Fruit fly (Drosophila melanogaster) whole organism, embryonic: Measurements from ENCODE around the gene CG14817.

Experiments
- Abd-B ChIP-seq: fragments of 200-800 bp; sonication (Bioruptor generic); optimal IDR thresholded peaks from 2 replicates; lab custom pipeline; 2018; ENCODE audit warnings: missing biosample characterization, mild to moderate bottlenecking, missing genetic modification characterization, moderate library complexity
- Adf1 ChIP-seq: fragments of 200-800 bp; sonication (Bioruptor generic); IDR thresholded peaks from 2 replicates; pipeline ENCODE4 v1.3.6; 2022; ENCODE audit warnings: missing biosample characterization, missing genetic modification characterization
- Blimp-1 ChIP-seq: fragments of 200-800 bp; sonication (Bioruptor generic); optimal IDR thresholded peaks from 3 replicates; lab custom pipeline; 2018; ENCODE audit warnings: missing biosample characterization, missing genetic modification characterization, mild to moderate bottlenecking, moderate library complexity, missing genetic modification reagents
- CG12299 ChIP-seq: fragments of 200-800 bp; sonication (Bioruptor generic); optimal IDR thresholded peaks from 2 replicates; lab custom pipeline; 2018; ENCODE audit warnings: missing biosample characterization, mild to moderate bottlenecking, missing genetic modification characterization
- CG12391 ChIP-seq: fragments of 200-800 bp; sonication (Bioruptor generic); optimal IDR thresholded peaks from 3 replicates; lab custom pipeline; 2018; ENCODE audit warnings: missing biosample characterization, mild to moderate bottlenecking, missing genetic modification characterization, moderate library complexity
- CG14441 ChIP-seq: fragments of 200-800 bp; sonication (Bioruptor generic); IDR thresholded peaks from 2 replicates; pipeline ENCODE4 v1.3.6; 2022; ENCODE audit warnings: missing biosample characterization, missing genetic modification characterization
- CG14965 ChIP-seq: fragments of 200-800 bp; sonication (Bioruptor generic); optimal IDR thresholded peaks from 2 replicates; lab custom pipeline; 2016; ENCODE audit warnings: missing biosample characterization, missing genetic modification characterization, borderline replicate concordance
- CG1602 ChIP-seq: fragments of 200-800 bp; sonication (Bioruptor generic); optimal IDR thresholded peaks from 3 replicates; lab custom pipeline; 2016; ENCODE audit warnings: missing biosample characterization, missing genetic modification characterization
- CG1603 ChIP-seq: fragments of 200-800 bp; sonication (Bioruptor generic); optimal IDR thresholded peaks from 2 replicates; lab custom pipeline; 2019; ENCODE audit warnings: missing biosample characterization, mild to moderate bottlenecking, missing genetic modification characterization, moderate library complexity
- CG2712 ChIP-seq: fragments of 200-800 bp; optimal IDR thresholded peaks from 3 replicates; lab custom pipeline; 2019; ENCODE audit warnings: missing biosample characterization, mild to moderate bottlenecking, missing genetic modification characterization, moderate library complexity
- CG30403 ChIP-seq: fragments of 200-800 bp; sonication (Bioruptor generic); optimal IDR thresholded peaks from 3 replicates; lab custom pipeline; 2016; ENCODE audit warnings: missing biosample characterization, missing genetic modification characterization
- CG30431 ChIP-seq: fragments of 200-800 bp; sonication (Bioruptor generic); optimal IDR thresholded peaks from 2 replicates; lab custom pipeline; 2017; ENCODE audit warnings: missing biosample characterization, missing genetic modification characterization
- CG3281 ChIP-seq: fragments of 200-800 bp; sonication (Bioruptor generic); optimal IDR thresholded peaks from 3 replicates; lab custom pipeline; 2017; ENCODE audit warnings: missing biosample characterization, mild to moderate bottlenecking, missing genetic modification characterization
- CG34422 ChIP-seq: fragments of 200-800 bp; sonication (Bioruptor generic); IDR thresholded peaks from 3 replicates; pipeline ENCODE4 v1.3.6; 2022; ENCODE audit warnings: missing biosample characterization, missing genetic modification characterization
- CG4360 ChIP-seq: fragments of 200-800 bp; sonication (Bioruptor generic); IDR thresholded peaks from 2 replicates; pipeline ENCODE4 v1.3.6; 2022; ENCODE audit warnings: missing biosample characterization, missing genetic modification characterization
- CG4617 ChIP-seq: fragments of 200-800 bp; sonication (Bioruptor generic); optimal IDR thresholded peaks from 3 replicates; lab custom pipeline; 2016; ENCODE audit warnings: missing biosample characterization, missing genetic modification characterization, borderline replicate concordance
- CG4854 ChIP-seq: fragments of 200-800 bp; sonication (Bioruptor generic); optimal IDR thresholded peaks from 2 replicates; lab custom pipeline; 2016; ENCODE audit warnings: missing biosample characterization, missing genetic modification characterization, inconsistent platforms
- CG6813 ChIP-seq: fragments of 200-800 bp; sonication (Bioruptor generic); optimal IDR thresholded peaks from 2 replicates; lab custom pipeline; 2017; ENCODE audit warnings: missing biosample characterization, missing genetic modification characterization, mild to moderate bottlenecking, moderate library complexity, missing genetic modification reagents
- CG7357 ChIP-seq: fragments of 200-800 bp; sonication (Bioruptor generic); IDR thresholded peaks from 3 replicates; pipeline ENCODE4 v1.3.6; 2022; ENCODE audit warnings: missing biosample characterization, missing genetic modification characterization
- CG7839 ChIP-seq: fragments of 200-800 bp; sonication (Bioruptor generic); optimal IDR thresholded peaks from 3 replicates; lab custom pipeline; 2018; ENCODE audit warnings: missing biosample characterization, mild to moderate bottlenecking, missing genetic modification characterization, moderate library complexity
- CG8290 ChIP-seq, 3 experiments: fragments of 200-800 bp; sonication (Bioruptor generic); optimal IDR thresholded peaks; 2 replicates each; lab custom pipeline; 2016 to 2019; ENCODE audit warnings: missing biosample characterization in 3 of 3, missing genetic modification characterization in 3 of 3, mild to moderate bottlenecking in 2 of 3, moderate library complexity in 1 of 3
- CG9876 ChIP-seq: fragments of 200-800 bp; sonication (Bioruptor generic); optimal IDR thresholded peaks from 2 replicates; lab custom pipeline; 2016; ENCODE audit warnings: missing biosample characterization, missing genetic modification characterization
- Chrac-16 ChIP-seq: fragments of 200-800 bp; sonication (Bioruptor generic); optimal IDR thresholded peaks from 3 replicates; lab custom pipeline; 2016; ENCODE audit warnings: missing biosample characterization, missing genetic modification characterization
- D19A ChIP-seq: fragments of 200-800 bp; optimal IDR thresholded peaks from 3 replicates; lab custom pipeline; 2019; ENCODE audit warnings: missing biosample characterization, mild to moderate bottlenecking, missing genetic modification characterization, moderate library complexity
- Doc3 ChIP-seq: fragments of 200-800 bp; sonication (Bioruptor generic); IDR thresholded peaks from 3 replicates; pipeline ENCODE4 v1.3.6; 2022; ENCODE audit warnings: missing biosample characterization, missing genetic modification characterization; ENCODE audit not compliant: partially characterized antibody
- Drgx ChIP-seq: fragments of 200-800 bp; sonication (Bioruptor generic); IDR thresholded peaks from 2 replicates; pipeline ENCODE4 v1.3.6; 2022; ENCODE audit warnings: missing biosample characterization, missing genetic modification characterization
- Eip74EF ChIP-seq, 2 experiments: fragments of 200-800 bp in 1 of 2; fragments of >200 bp in 1 of 2; sonication (Bioruptor generic) in 1 of 2; optimal IDR thresholded peaks; 2 replicates each; lab custom pipeline; 2017 to 2019; ENCODE audit warnings: missing biosample characterization in 2 of 2, missing genetic modification characterization in 2 of 2, mild to moderate bottlenecking in 1 of 2, moderate library complexity in 1 of 2
- Fer1 ChIP-seq: fragments of 200-800 bp; sonication (Bioruptor generic); optimal IDR thresholded peaks from 2 replicates; lab custom pipeline; 2017; ENCODE audit warnings: missing biosample characterization, mild to moderate bottlenecking, missing genetic modification characterization
- Gug ChIP-seq: fragments of 200-800 bp; sonication (Bioruptor generic); IDR thresholded peaks from 4 replicates; pipeline ENCODE4 v1.3.6; 2022; ENCODE audit warnings: missing biosample characterization, missing genetic modification characterization
- HmgD ChIP-seq: fragments of 200-800 bp; sonication (Bioruptor generic); optimal IDR thresholded peaks from 3 replicates; lab custom pipeline; 2016; ENCODE audit warnings: missing biosample characterization, missing genetic modification characterization
- Hr39 ChIP-seq: fragments of >200 bp; optimal IDR thresholded peaks from 2 replicates; lab custom pipeline; 2017
- MTF-1 ChIP-seq: fragments of 200-800 bp; sonication (Bioruptor generic); optimal IDR thresholded peaks from 2 replicates; lab custom pipeline; 2018; ENCODE audit warnings: missing biosample characterization, mild to moderate bottlenecking, missing genetic modification characterization, borderline replicate concordance
- Optix ChIP-seq: fragments of 200-800 bp; sonication (Bioruptor generic); IDR thresholded peaks from 3 replicates; pipeline ENCODE4 v1.3.6; 2022; ENCODE audit warnings: missing biosample characterization, missing genetic modification characterization
- Pdp1 ChIP-seq, 2 experiments: fragments of 200-800 bp; sonication (Bioruptor generic); optimal IDR thresholded peaks; 3 replicates each; lab custom pipeline; 2016; ENCODE audit warnings: missing biosample characterization in 2 of 2, missing genetic modification characterization in 2 of 2, mild to moderate bottlenecking in 1 of 2, moderate library complexity in 1 of 2
- Rx ChIP-seq: fragments of 200-800 bp; sonication (Bioruptor generic); IDR thresholded peaks from 2 replicates; pipeline ENCODE4 v1.3.6; 2022; ENCODE audit warnings: missing biosample characterization, missing genetic modification characterization
- Side ChIP-seq: fragments of 200-800 bp; sonication (Bioruptor generic); optimal IDR thresholded peaks from 2 replicates; lab custom pipeline; 2016; ENCODE audit warnings: missing biosample characterization, missing genetic modification characterization
- az2 ChIP-seq: fragments of 200-800 bp; sonication (Bioruptor generic); optimal IDR thresholded peaks from 3 replicates; lab custom pipeline; 2016; ENCODE audit warnings: missing biosample characterization, missing genetic modification characterization
- ci ChIP-seq: fragments of 200-800 bp; sonication (Bioruptor generic); IDR thresholded peaks from 3 replicates; pipeline ENCODE4 v1.3.6; 2022; ENCODE audit warnings: missing biosample characterization, missing genetic modification characterization
- crc ChIP-seq: fragments of 200-800 bp; sonication (Bioruptor generic); optimal IDR thresholded peaks from 2 replicates; lab custom pipeline; 2016; ENCODE audit warnings: missing biosample characterization, missing genetic modification characterization
- da ChIP-seq: fragments of 200-800 bp; sonication (Bioruptor generic); optimal IDR thresholded peaks from 2 replicates; lab custom pipeline; 2016; ENCODE audit warnings: missing biosample characterization, missing genetic modification characterization
- ems ChIP-seq: fragments of 200-800 bp; sonication (Bioruptor generic); optimal IDR thresholded peaks from 3 replicates; lab custom pipeline; 2016; ENCODE audit warnings: missing biosample characterization, missing genetic modification characterization
- ewg ChIP-seq: fragments of 200-800 bp; sonication (Bioruptor generic); optimal IDR thresholded peaks from 3 replicates; lab custom pipeline; 2017; ENCODE audit warnings: mild to moderate bottlenecking, missing biosample characterization, missing genetic modification reagents, missing genetic modification characterization
- kay ChIP-seq: fragments of 200-800 bp; sonication (Bioruptor generic); optimal IDR thresholded peaks from 2 replicates; lab custom pipeline; 2016; ENCODE audit warnings: missing biosample characterization, missing genetic modification characterization
- nerfin-2 ChIP-seq: fragments of 200-800 bp; sonication (Bioruptor generic); IDR thresholded peaks from 2 replicates; pipeline ENCODE4 v1.3.6; 2022; ENCODE audit warnings: missing biosample characterization, missing genetic modification characterization; ENCODE audit not compliant: partially characterized antibody
- pho ChIP-seq: fragments of 200-800 bp; sonication (Bioruptor generic); optimal IDR thresholded peaks from 2 replicates; lab custom pipeline; 2016; ENCODE audit warnings: missing biosample characterization, missing genetic modification characterization
- pnt ChIP-seq: fragments of 200-800 bp; sonication (Bioruptor generic); optimal IDR thresholded peaks from 3 replicates; lab custom pipeline; 2016; ENCODE audit warnings: missing biosample characterization, missing genetic modification characterization
- psq ChIP-seq: fragments of 200-800 bp; sonication (Bioruptor generic); optimal IDR thresholded peaks from 2 replicates; lab custom pipeline; 2017; ENCODE audit warnings: missing biosample characterization, missing genetic modification characterization
- sim ChIP-seq: fragments of 200-800 bp; sonication (Bioruptor generic); IDR thresholded peaks from 2 replicates; pipeline ENCODE4 v1.3.6; 2022; ENCODE audit warnings: missing biosample characterization, missing genetic modification characterization
- sima ChIP-seq: fragments of 200-800 bp; sonication (Bioruptor generic); optimal IDR thresholded peaks from 2 replicates; lab custom pipeline; 2016; ENCODE audit warnings: missing biosample characterization, missing genetic modification characterization
- zen2 ChIP-seq: fragments of 200-800 bp; sonication (Bioruptor generic); IDR thresholded peaks from 3 replicates; pipeline ENCODE4 v1.3.6; 2022; ENCODE audit warnings: missing biosample characterization, missing genetic modification characterization; ENCODE audit not compliant: partially characterized antibody

The CG14817 gene

dm6 chrX:1880139-1880556, 3.1 kb upstream of the CG14817 start, which contains the start of gene Coa8 (continued):
- TF ChIP-seq Hr39 (no peak), CG4360 (GFP tag; lab: Robert Waterston, UW) (no peak), CG2712 (tag; lab: Kevin White, UChicago) (peak; percentile 22), crc (GFP tag; lab: Kevin White, UChicago) (no peak), kay (GFP tag; lab: Kevin White, UChicago) (no peak), CG12391 (tag; lab: Kevin White, UChicago) (peak; percentile 39), CG14441 (GFP tag; lab: Robert Waterston, UW) (peak; percentile 52; the same call in 1 of the 2 replicates), CG7357 (GFP tag; lab: Robert Waterston, UW) (0 out of 3 replicates have a peak, but pooled peaks have one; percentile 5), Gug (GFP tag; lab: Robert Waterston, UW) (peak; percentile 37; the same call in 2 of the 4 replicates), CG4617 (GFP tag; lab: Kevin White, UChicago) (peak; percentile 45), pho (peak; percentile 44), Eip74EF (GFP tag; optimal IDR thresholded peaks at IDR 0.05; lab: Kevin White, UChicago) (no peak), Chrac-16 (GFP tag; lab: Kevin White, UChicago) (peak; percentile 14), sim (GFP tag; lab: Robert Waterston, UW) (no peak), MTF-1 (GFP tag; lab: Kevin White, UChicago) (no peak), CG1602 (GFP tag; lab: Kevin White, UChicago) (no peak), Fer1 (peak; percentile 34), sima (GFP tag; lab: Kevin White, UChicago) (no peak), zen2 (no peak; the same call in 2 of the 3 replicates), ewg (GFP tag; lab: Kevin White, UChicago) (no peak), da (no peak), CG9876 (peak; percentile 17), Drgx (peak; percentile 46; the same call in 1 of the 2 replicates), nerfin-2 (GFP tag; lab: Robert Waterston, UW) (no peak), CG30403 (peak; percentile 23), psq (GFP tag; lab: Kevin White, UChicago) (no peak), D19A (tag; lab: Kevin White, UChicago) (no peak), Pdp1 (GFP tag; optimal IDR thresholded peaks at IDR 0.05; lab: Kevin White, UChicago) (peak; percentile 49 to 75), Doc3 (GFP tag; lab: Robert Waterston, UW) (peak; percentile 34), az2 (no peak), CG1603 (tag; lab: Kevin White, UChicago) (peak; percentile 54), CG3281 (peak; percentile 21), CG4854 (GFP tag; lab: Kevin White, UChicago) (no peak), Abd-B (peak; percentile 17), Adf1 (GFP tag; lab: Robert Waterston, UW) (no peak), ci (GFP tag; lab: Robert Waterston, UW) (0 out of 3 replicates have a peak, but pooled peaks have one; percentile 18), Rx (GFP tag; lab: Robert Waterston, UW) (peak; percentile 14; the same call in 1 of the 2 replicates), CG34422 (0 out of 3 replicates have a peak, but pooled peaks have one; percentile 47), Blimp-1 (GFP tag; lab: Kevin White, UChicago) (peak; percentile 2), CG7839 (tag; lab: Kevin White, UChicago) (no peak), CG30431 (GFP tag; lab: Kevin White, UChicago) (no peak), CG8290 (GFP tag; optimal IDR thresholded peaks at IDR 0.05; lab: Kevin White, UChicago) (peak; percentile 13), CG8290 (tag; optimal IDR thresholded peaks at IDR 0.05; lab: Kevin White, UChicago) (peak; percentile 62 to 77), ems (GFP tag; lab: Kevin White, UChicago) (peak; percentile 19), Side (GFP tag; lab: Kevin White, UChicago) (no peak), pnt (GFP tag; lab: Kevin White, UChicago) (peak; percentile 12), CG14965 (no peak), CG6813 (GFP tag; lab: Kevin White, UChicago) (no peak), HmgD (GFP tag; lab: Kevin White, UChicago) (no peak), CG12299 (tag; lab: Kevin White, UChicago) (peak; percentile 36), Optix (0 out of 3 replicates have a peak, but pooled peaks have one; percentile 25)
